Fruit fly (Drosophila melanogaster) whole organism, adult: ENCODE measurements around the gene CG9328.

Experiments used
- CG11617 ChIP-seq: fragments of 200-800 bp; sonication (Bioruptor generic); optimal IDR thresholded peaks from 2 replicates; lab custom pipeline; 2017; ENCODE audit warnings: mild to moderate bottlenecking, missing biosample characterization, missing genetic modification reagents, missing genetic modification characterization
- CG12768 ChIP-seq: fragments of 200-800 bp; sonication (Bioruptor generic); optimal IDR thresholded peaks from 2 replicates; lab custom pipeline; 2017; ENCODE audit warnings: missing biosample characterization, missing genetic modification characterization, mild to moderate bottlenecking, moderate library complexity, missing genetic modification reagents
- CG14711 ChIP-seq: fragments of 200-800 bp; sonication (Bioruptor generic); optimal IDR thresholded peaks from 2 replicates; lab custom pipeline; 2018; ENCODE audit warnings: missing biosample characterization, mild to moderate bottlenecking, missing genetic modification characterization, moderate library complexity
- CG1620 ChIP-seq: fragments of 200-800 bp; sonication (Bioruptor generic); optimal IDR thresholded peaks from 2 replicates; lab custom pipeline; 2016; ENCODE audit warnings: missing biosample characterization, missing genetic modification characterization
- CG33017 ChIP-seq: fragments of 200-800 bp; sonication (Bioruptor generic); optimal IDR thresholded peaks from 2 replicates; lab custom pipeline; 2018; ENCODE audit warnings: missing biosample characterization, mild to moderate bottlenecking, missing genetic modification characterization, moderate library complexity
- CG5204 ChIP-seq: fragments of 200-800 bp; sonication (Bioruptor generic); optimal IDR thresholded peaks from 2 replicates; lab custom pipeline; 2016; ENCODE audit warnings: missing biosample characterization, missing genetic modification characterization
- CG7045 ChIP-seq: fragments of 200-800 bp; sonication (Bioruptor generic); optimal IDR thresholded peaks from 2 replicates; lab custom pipeline; 2017; ENCODE audit warnings: missing biosample characterization, mild to moderate bottlenecking, missing genetic modification characterization
- CG7101 ChIP-seq: fragments of 200-800 bp; sonication (Bioruptor generic); optimal IDR thresholded peaks from 2 replicates; lab custom pipeline; 2018; ENCODE audit warnings: missing biosample characterization, mild to moderate bottlenecking, missing genetic modification characterization, moderate library complexity
- Clk ChIP-seq: fragments of 200-800 bp; sonication (Bioruptor generic); optimal IDR thresholded peaks from 2 replicates; lab custom pipeline; 2017; ENCODE audit warnings: missing biosample characterization, missing genetic modification characterization
- Crg-1 ChIP-seq: fragments of 200-800 bp; sonication (Bioruptor generic); optimal IDR thresholded peaks from 2 replicates; lab custom pipeline; 2016; ENCODE audit warnings: missing biosample characterization, missing genetic modification characterization
- Hr96 ChIP-seq: fragments of 200-800 bp; sonication (Bioruptor generic); optimal IDR thresholded peaks from 2 replicates; lab custom pipeline; 2016; ENCODE audit warnings: missing biosample characterization, missing genetic modification characterization
- Mnt ChIP-seq: fragments of 200-800 bp; sonication (Bioruptor generic); optimal IDR thresholded peaks from 2 replicates; lab custom pipeline; 2016; ENCODE audit warnings: missing biosample characterization, mild to moderate bottlenecking, missing genetic modification characterization
- bab1 ChIP-seq: fragments of 200-800 bp; sonication (Bioruptor generic); optimal IDR thresholded peaks from 3 replicates; lab custom pipeline; 2019; ENCODE audit warnings: missing biosample characterization, mild to moderate bottlenecking, missing genetic modification characterization, moderate library complexity
- cic ChIP-seq: fragments of 200-800 bp; sonication (Bioruptor generic); optimal IDR thresholded peaks from 2 replicates; lab custom pipeline; 2017; ENCODE audit warnings: missing biosample characterization, mild to moderate bottlenecking, missing genetic modification characterization, moderate library complexity
- cnc ChIP-seq, 2 experiments: fragments of >200 bp; optimal IDR thresholded peaks; 2 replicates each; lab custom pipeline; 2017
- kay ChIP-seq: fragments of 200-800 bp; sonication (Bioruptor generic); peaks from one replicate; lab custom pipeline; 2016; ENCODE audit warnings: missing biosample characterization, missing genetic modification characterization, borderline replicate concordance
- ovo ChIP-seq: fragments of 200-800 bp; sonication (Bioruptor generic); optimal IDR thresholded peaks from 2 replicates; lab custom pipeline; 2016; ENCODE audit warnings: missing biosample characterization, missing genetic modification characterization
- pad ChIP-seq: fragments of 200-800 bp; sonication (Bioruptor generic); optimal IDR thresholded peaks from 3 replicates; lab custom pipeline; 2017; ENCODE audit warnings: missing biosample characterization, missing genetic modification characterization, mild to moderate bottlenecking, moderate library complexity, missing genetic modification reagents
- tj ChIP-seq: fragments of 200-800 bp; sonication (Bioruptor generic); optimal IDR thresholded peaks from 3 replicates; lab custom pipeline; 2017; ENCODE audit warnings: missing biosample characterization, mild to moderate bottlenecking, missing genetic modification characterization, moderate library complexity
- toe ChIP-seq: fragments of 200-800 bp; sonication (Bioruptor generic); optimal IDR thresholded peaks from 2 replicates; lab custom pipeline; 2016; ENCODE audit warnings: missing biosample characterization, missing genetic modification characterization

CG9328 gene

dm6 chr2L:20759809-20760485 is 37.6 kb upstream of the CG9328 start:
- TF ChIP-seq cnc (optimal IDR thresholded peaks at IDR 0.05; lab: Kevin White, UChicago) (no peak), bab1 (peak; percentile 56), CG1620 (GFP tag; lab: Kevin White, UChicago) (no peak), cic (GFP tag; lab: Kevin White, UChicago) (no peak), kay (GFP tag; lab: Kevin White, UChicago) (no peak), pad (GFP tag; lab: Kevin White, UChicago) (no peak), CG11617 (GFP tag; lab: Kevin White, UChicago) (peak; percentile 47), Clk (GFP tag; lab: Kevin White, UChicago) (no peak), ovo (GFP tag; lab: Kevin White, UChicago) (no peak), CG33017 (tag; lab: Kevin White, UChicago) (peak; percentile 67), tj (GFP tag; lab: Kevin White, UChicago) (no peak), Hr96 (GFP tag; lab: Kevin White, UChicago) (no peak), Mnt (no peak), CG12768 (GFP tag; lab: Kevin White, UChicago) (peak; percentile 54), CG14711 (peak; percentile 53), CG7101 (peak; percentile 76), toe (GFP tag; lab: Kevin White, UChicago) (peak; percentile 13), Crg-1 (GFP tag; lab: Kevin White, UChicago) (no peak), CG7045 (peak; percentile 31), CG5204 (GFP tag; lab: Kevin White, UChicago) (peak; percentile 16)

dm6 chr2L:20760956-20761355 is 36.6 kb upstream of the CG9328 start:
- TF ChIP-seq CG12768 (GFP tag; lab: Kevin White, UChicago) (no peak), pad (GFP tag; lab: Kevin White, UChicago) (no peak), cic (GFP tag; lab: Kevin White, UChicago) (peak; percentile 15), tj (GFP tag; lab: Kevin White, UChicago) (no peak), bab1 (no peak), Crg-1 (GFP tag; lab: Kevin White, UChicago) (no peak), kay (GFP tag; lab: Kevin White, UChicago) (no peak), Mnt (peak; percentile 8), CG1620 (GFP tag; lab: Kevin White, UChicago) (no peak), ovo (GFP tag; lab: Kevin White, UChicago) (peak; percentile 91), CG33017 (tag; lab: Kevin White, UChicago) (no peak), CG7045 (no peak), toe (GFP tag; lab: Kevin White, UChicago) (no peak), Hr96 (GFP tag; lab: Kevin White, UChicago) (no peak), CG7101 (no peak), Clk (GFP tag; lab: Kevin White, UChicago) (no peak), CG11617 (GFP tag; lab: Kevin White, UChicago) (no peak), CG14711 (no peak), CG5204 (GFP tag; lab: Kevin White, UChicago) (no peak), cnc (optimal IDR thresholded peaks at IDR 0.05; lab: Kevin White, UChicago) (peak; percentile 45 to 87)

DNA sequence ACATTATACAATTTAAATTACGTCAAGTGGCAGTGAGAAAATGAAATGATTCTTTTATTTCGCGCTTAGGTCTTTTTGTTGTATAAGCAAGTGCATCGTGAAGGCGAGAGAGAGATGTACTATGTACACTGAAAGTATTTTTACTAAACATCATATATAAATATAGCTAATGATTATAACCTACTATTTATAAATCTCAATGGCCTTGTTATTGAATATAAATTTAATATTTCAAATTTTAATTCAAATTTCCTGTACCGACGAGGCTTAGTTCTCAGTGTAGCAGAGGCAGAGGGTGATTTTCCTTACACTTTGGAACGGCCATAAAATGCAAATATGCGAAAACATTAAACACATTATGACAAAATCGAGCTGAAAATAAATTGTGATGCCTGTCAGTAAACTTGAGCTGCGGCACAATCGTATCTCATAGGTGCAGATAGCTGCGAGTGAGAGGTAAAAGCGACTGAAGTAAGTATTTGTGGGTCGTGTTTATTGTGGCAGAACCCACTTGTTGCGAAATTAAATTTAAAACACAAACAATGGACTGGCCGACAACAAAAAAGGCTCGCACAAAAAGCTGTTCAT is 35.5 kb upstream of the CG9328 start:
- TF ChIP-seq CG33017 (tag; lab: Kevin White, UChicago) (peak; percentile 95), Hr96 (GFP tag; lab: Kevin White, UChicago) (peak; percentile 44), CG7101 (peak; percentile 91), bab1 (peak; percentile 94), CG5204 (GFP tag; lab: Kevin White, UChicago) (peak; percentile 69), cic (GFP tag; lab: Kevin White, UChicago) (peak; percentile 20), CG12768 (GFP tag; lab: Kevin White, UChicago) (peak; percentile 73), CG11617 (GFP tag; lab: Kevin White, UChicago) (peak; percentile 90), ovo (GFP tag; lab: Kevin White, UChicago) (peak; percentile 61), toe (GFP tag; lab: Kevin White, UChicago) (peak; percentile 70), cnc (optimal IDR thresholded peaks at IDR 0.05; lab: Kevin White, UChicago) (no peak), Mnt (peak; percentile 45), pad (GFP tag; lab: Kevin White, UChicago) (peak; percentile 62), tj (GFP tag; lab: Kevin White, UChicago) (peak; percentile 88), Clk (GFP tag; lab: Kevin White, UChicago) (peak; percentile 28), CG1620 (GFP tag; lab: Kevin White, UChicago) (peak; percentile 61), kay (GFP tag; lab: Kevin White, UChicago) (peak; percentile 88), CG14711 (peak; percentile 86), CG7045 (peak; percentile 88), Crg-1 (GFP tag; lab: Kevin White, UChicago) (peak; percentile 50)

- TF ChIP-seq CG12768 (GFP tag; lab: Kevin White, UChicago) (no peak), Hr96 (GFP tag; lab: Kevin White, UChicago) (no peak), CG11617 (GFP tag; lab: Kevin White, UChicago) (no peak), bab1 (no peak), CG7101 (no peak), CG7045 (no peak), CG14711 (no peak), Mnt (no peak)
Observed at dm6 chr2L:20764663-20765062, 32.9 kb upstream of the CG9328 start.

DNA sequence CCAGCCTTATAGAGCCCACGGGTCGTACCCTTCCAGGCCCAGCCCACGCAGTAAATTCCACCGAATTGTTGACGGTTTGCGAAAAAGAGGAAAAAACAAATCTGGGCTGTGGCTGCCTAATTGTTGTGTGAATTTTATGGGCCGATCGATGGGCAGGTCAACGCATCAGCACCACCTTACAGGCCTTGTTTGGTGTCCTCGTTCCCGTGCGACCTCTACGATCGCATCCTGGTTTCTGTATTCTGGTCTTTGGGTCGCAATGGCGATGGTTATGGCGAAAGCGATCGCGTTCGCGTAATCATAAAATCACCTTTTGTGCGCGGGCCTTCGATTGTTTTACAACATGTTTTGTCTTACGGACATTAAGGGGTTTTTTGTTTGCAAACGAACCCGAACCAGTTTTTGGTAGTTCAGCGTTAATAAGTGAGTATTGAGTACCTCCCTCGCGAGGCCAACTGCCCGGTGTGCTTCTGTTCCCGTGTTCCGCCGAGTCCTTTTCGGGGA is 28.9 kb upstream of the CG9328 start:
- TF ChIP-seq CG33017 (tag; lab: Kevin White, UChicago) (no peak), CG1620 (GFP tag; lab: Kevin White, UChicago) (no peak), cnc (optimal IDR thresholded peaks at IDR 0.05; lab: Kevin White, UChicago) (no peak), CG12768 (GFP tag; lab: Kevin White, UChicago) (no peak), Crg-1 (GFP tag; lab: Kevin White, UChicago) (no peak), CG5204 (GFP tag; lab: Kevin White, UChicago) (no peak), toe (GFP tag; lab: Kevin White, UChicago) (no peak)
